Worm (Caenorhabditis elegans) whole organism, L2 larva: ENCODE measurements around the gene Y47D3A.20.

ENCODE experiments used
- aly-2 ChIP-seq: fragments of 150-350 bp; optimal IDR thresholded peaks from 2 replicates; lab custom pipeline; 2014; ENCODE audit warnings: missing biosample characterization, missing genetic modification characterization
- ama-1 ChIP-seq: fragments of 150-350 bp; optimal IDR thresholded peaks from 2 replicates; lab custom pipeline; 2018; ENCODE audit warnings: inconsistent platforms
- blmp-1 ChIP-seq: sonication (generic microtip); optimal IDR thresholded peaks from 2 replicates; lab custom pipeline; 2017; ENCODE audit warnings: missing genetic modification characterization, mild to moderate bottlenecking, missing compliant biosample characterization, antibody characterized with exemption, moderate library complexity; ENCODE audit not compliant: insufficient read depth
- fos-1 ChIP-seq: fragments of 150-350 bp; optimal IDR thresholded peaks from 2 replicates; lab custom pipeline; 2014; ENCODE audit warnings: missing biosample characterization, missing genetic modification characterization
- lsy-2 ChIP-seq, 2 experiments: fragments of 150-350 bp in 1 of 2; sonication (generic microtip) in 1 of 2; optimal IDR thresholded peaks; 2 replicates each; lab custom pipeline; 2014 to 2017; ENCODE audit warnings: missing biosample characterization in 2 of 2, missing genetic modification characterization in 2 of 2
- mdl-1 ChIP-seq, 2 experiments: fragments of 150-350 bp in 1 of 2; sonication (generic microtip) in 1 of 2; optimal IDR thresholded peaks; 2 replicates each; lab custom pipeline; 2017; ENCODE audit warnings: missing biosample characterization in 2 of 2, missing genetic modification characterization in 2 of 2
- nhr-21 ChIP-seq: fragments of 150-350 bp; optimal IDR thresholded peaks from 2 replicates; lab custom pipeline; 2014; ENCODE audit warnings: missing biosample characterization, missing genetic modification characterization
- nhr-23 ChIP-seq: fragments of 150-350 bp; optimal IDR thresholded peaks from 2 replicates; lab custom pipeline; 2014; ENCODE audit warnings: missing biosample characterization, missing genetic modification reagents, missing genetic modification characterization
- nhr-237 ChIP-seq: fragments of 150-350 bp; optimal IDR thresholded peaks from 2 replicates; lab custom pipeline; 2014; ENCODE audit warnings: missing biosample characterization, missing genetic modification characterization
- nhr-25 ChIP-seq: fragments of 150-350 bp; sonication (generic microtip); optimal IDR thresholded peaks from 3 replicates; lab custom pipeline; 2014; ENCODE audit warnings: missing biosample characterization, missing genetic modification characterization
- nhr-77 ChIP-seq: fragments of 150-350 bp; optimal IDR thresholded peaks from 2 replicates; lab custom pipeline; 2014; ENCODE audit warnings: missing biosample characterization, missing genetic modification characterization
- skn-1 ChIP-seq: sonication (generic microtip); optimal IDR thresholded peaks from 2 replicates; lab custom pipeline; 2017; ENCODE audit warnings: missing biosample characterization, missing genetic modification characterization
- unc-62 ChIP-seq: fragments of 150-350 bp; optimal IDR thresholded peaks from 2 replicates; lab custom pipeline; 2014; ENCODE audit warnings: missing biosample characterization, missing genetic modification reagents, missing genetic modification characterization

DNA sequence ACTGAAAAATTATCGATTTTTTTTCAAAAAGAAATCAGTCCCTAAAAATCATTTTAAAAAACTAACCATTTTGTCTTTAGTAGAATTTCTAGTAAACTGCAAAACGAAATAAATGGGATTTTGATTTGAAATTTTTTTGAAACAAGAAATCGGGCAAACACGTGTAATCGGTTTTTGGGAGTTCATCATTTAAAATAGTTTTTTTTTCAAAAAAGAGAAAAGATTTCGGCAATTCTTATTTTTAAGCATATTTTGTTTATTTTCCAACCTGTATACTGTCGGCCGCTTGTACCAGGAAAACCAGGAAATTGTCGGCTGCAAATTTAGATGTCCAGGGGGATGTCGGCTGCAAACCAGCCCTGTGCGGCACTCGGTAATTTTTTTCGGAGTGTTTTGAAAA, 42.9 kb upstream of the Y47D3A.20 start, which contains the start of gene elo-8:
- TF ChIP-seq ama-1 (lab: Kevin White, UChicago) (no peak), aly-2 (no peak), skn-1 (tag; lab: Kevin White, UChicago) (no peak), nhr-237 (tag; lab: Kevin White, UChicago) (no peak), nhr-25 (tag; lab: Kevin White, UChicago) (no peak), fos-1 (tag; lab: Kevin White, UChicago) (no peak), unc-62 (no peak), nhr-23 (no peak), mdl-1 (tag; optimal IDR thresholded peaks at IDR 0.05; lab: Kevin White, UChicago) (no peak), nhr-21 (tag; lab: Kevin White, UChicago) (no peak), blmp-1 (no peak), lsy-2 (tag; optimal IDR thresholded peaks at IDR 0.05; lab: Kevin White, UChicago) (no peak), nhr-77 (tag; lab: Kevin White, UChicago) (no peak)
